Worm (Caenorhabditis elegans) whole organism, L4 larva: ENCODE results near the gene str-236.

Experiments used
- ZK546.5 ChIP-seq, 2 experiments: sonication (generic microtip); optimal IDR thresholded peaks; 2 replicates each; lab custom pipeline; 2017; ENCODE audit warnings: missing biosample characterization in 2 of 2, missing genetic modification characterization in 2 of 2
- arid-1 ChIP-seq: fragments of 200-800 bp; sonication (Bioruptor generic); conservative IDR thresholded peaks from 2 replicates; pipeline ENCODE4 v1.3.6; 2022; ENCODE audit warnings: missing genetic modification reagents, missing genetic modification characterization, missing compliant biosample characterization
- ceh-32 ChIP-seq: sonication (generic microtip); optimal IDR thresholded peaks from 2 replicates; lab custom pipeline; 2016; ENCODE audit warnings: mild to moderate bottlenecking, missing genetic modification characterization, missing compliant biosample characterization; ENCODE audit not compliant: poor library complexity
- dmd-9 ChIP-seq: fragments of 200-800 bp; sonication (Bioruptor generic); IDR thresholded peaks from 2 replicates; pipeline ENCODE4 v1.3.6; 2022; ENCODE audit warnings: missing genetic modification reagents, missing genetic modification characterization, missing compliant biosample characterization
- dpl-1 ChIP-seq: fragments of 150-350 bp; optimal IDR thresholded peaks from 2 replicates; lab custom pipeline; 2014; ENCODE audit warnings: missing biosample characterization, missing genetic modification reagents, missing genetic modification characterization
- nhr-237 ChIP-seq: sonication (generic microtip); optimal IDR thresholded peaks from 2 replicates; lab custom pipeline; 2017; ENCODE audit warnings: missing biosample characterization, missing genetic modification characterization
- nhr-76 ChIP-seq: fragments of 150-350 bp; optimal IDR thresholded peaks from 2 replicates; lab custom pipeline; 2014; ENCODE audit warnings: missing biosample characterization, missing genetic modification characterization
- snpc-4 ChIP-seq: fragments of 150-350 bp; optimal IDR thresholded peaks from 2 replicates; lab custom pipeline; 2014; ENCODE audit warnings: missing biosample characterization, missing genetic modification characterization
- zfp-3 ChIP-seq: fragments of 200-800 bp; sonication (Bioruptor generic); conservative IDR thresholded peaks from 2 replicates; pipeline ENCODE4 v1.3.6; 2022; ENCODE audit warnings: missing genetic modification reagents, missing genetic modification characterization, missing compliant biosample characterization

ce11 chrV:1488642-1489041, 39.2 kb downstream of the str-236 start:
- TF ChIP-seq snpc-4 (tag; lab: Kevin White, UChicago) (no peak), dpl-1 (GFP tag; lab: Kevin White, UChicago) (no peak), nhr-237 (no peak), nhr-76 (tag; lab: Kevin White, UChicago) (no peak), arid-1 (GFP tag; lab: Robert Waterston, UW) (no peak), ceh-32 (tag; lab: Kevin White, UChicago) (no peak), zfp-3 (no peak), dmd-9 (GFP tag; lab: Robert Waterston, UW) (no peak), ZK546.5 (tag; optimal IDR thresholded peaks at IDR 0.05; lab: Kevin White, UChicago) (no peak)
